Worm (Caenorhabditis elegans): ENCODE data around the gene mogs-1.

DNA sequence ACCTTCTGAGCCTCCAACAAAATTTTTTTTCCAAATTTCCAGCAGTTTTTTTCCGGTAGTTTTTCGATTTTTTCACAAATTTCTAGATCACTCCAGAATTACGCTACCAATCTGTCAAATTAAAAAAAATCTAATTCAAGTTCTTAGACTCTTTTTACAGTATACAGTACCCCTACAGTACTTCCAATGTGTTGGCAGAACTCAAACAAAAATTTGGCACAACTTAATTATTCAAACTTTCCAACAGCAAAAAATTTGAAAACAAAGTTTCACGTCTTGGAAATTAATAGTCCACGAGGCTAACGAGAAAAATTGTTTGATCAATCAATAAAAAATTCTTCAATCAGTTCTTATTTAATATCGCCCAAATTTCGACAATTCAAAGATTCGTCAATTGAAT, 28.1 kb upstream of the mogs-1 start, which contains the start of gene F36H1.3:
- TF ChIP-seq fos-1 (tag; optimal IDR thresholded peaks at IDR 0.05) = no peak
- no peak for TF ChIP-seq F13H6.1 (tag; optimal IDR thresholded peaks at IDR 0.05)
- TF ChIP-seq sem-4 (tag; optimal IDR thresholded peaks at IDR 0.05) = no peak
- TF ChIP-seq nhr-23 (tag; optimal IDR thresholded peaks at IDR 0.05) = no peak
- TF ChIP-seq ama-1 (optimal IDR thresholded peaks at IDR 0.05) = no peak
- no peak for TF ChIP-seq ztf-11 (tag; optimal IDR thresholded peaks at IDR 0.05)
